Worm (Caenorhabditis elegans) whole organism, L4/young adult: ENCODE data around the gene grl-11.

Experiments
- W03F9.2 ChIP-seq: fragments of 150-350 bp; optimal IDR thresholded peaks from 2 replicates; lab custom pipeline; 2014; ENCODE audit warnings: missing biosample characterization, missing genetic modification characterization
- dao-5 ChIP-seq: sonication (generic microtip); optimal IDR thresholded peaks from 2 replicates; lab custom pipeline; 2016; ENCODE audit warnings: missing genotype, missing genetic modification characterization, moderate library complexity, missing compliant biosample characterization
- him-1 ChIP-seq: sonication (generic microtip); optimal IDR thresholded peaks from 2 replicates; lab custom pipeline; 2016; ENCODE audit warnings: missing genotype, missing genetic modification reagents, missing genetic modification characterization, missing compliant biosample characterization

The grl-11 gene

DNA sequence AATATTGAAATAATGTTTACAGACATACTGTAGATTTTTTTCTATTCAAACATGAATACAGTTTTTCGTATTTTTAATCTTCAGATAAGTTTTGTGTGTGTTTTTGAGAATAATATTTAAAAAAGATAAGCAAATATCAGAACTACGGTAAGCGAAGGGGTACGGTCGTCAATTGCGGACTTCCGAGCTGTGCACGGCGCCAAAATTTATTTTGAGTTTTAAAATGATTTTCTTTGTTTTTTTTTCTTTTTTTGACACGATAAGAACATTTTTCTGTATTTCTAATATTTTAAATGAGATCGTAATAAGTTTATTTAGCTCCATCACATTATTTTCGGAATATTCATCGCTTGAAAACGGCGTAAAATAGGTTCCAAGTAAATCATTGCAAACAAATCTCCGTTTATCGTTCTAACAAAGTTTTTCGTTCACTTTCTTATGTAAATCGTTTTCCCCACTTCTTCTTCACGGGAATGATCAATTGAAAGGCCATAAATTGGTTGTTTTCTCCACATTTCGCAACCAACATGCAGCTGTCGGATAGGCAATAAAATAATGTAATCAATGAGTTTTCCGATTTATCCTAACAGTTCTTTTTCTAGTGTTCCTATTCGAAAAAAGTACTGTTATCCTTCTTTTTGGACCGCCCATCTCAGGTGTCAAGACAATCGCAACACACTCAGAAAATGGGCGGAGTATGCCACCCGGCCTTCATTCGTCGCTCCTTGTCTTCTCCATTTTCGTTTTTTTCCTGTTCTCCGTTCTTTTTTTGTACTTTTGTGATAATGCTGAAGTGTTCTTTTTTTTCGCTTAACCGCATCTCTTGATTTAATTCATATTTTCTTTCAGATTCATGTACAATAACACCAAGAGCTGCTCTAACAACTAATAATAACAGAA, 26.5 kb downstream of the grl-11 start, which contains the start of gene glp-1:
Gene glp-1, plus strand, starts transcription at position 850 of the 900 bp plus-strand sequence.
- TF ChIP-seq dao-5 (tag; lab: Kevin White, UChicago) (no peak), W03F9.2 (tag; lab: Kevin White, UChicago) (no peak), him-1 (tag; lab: Kevin White, UChicago) (no peak)

- TF ChIP-seq him-1 (tag; lab: Kevin White, UChicago) (no peak), W03F9.2 (tag; lab: Kevin White, UChicago) (no peak), dao-5 (tag; lab: Kevin White, UChicago) (no peak)
These were observed 28.8 kb downstream of the grl-11 start, which contains the start of the genes mccc-2 and mrpl-44 for ce11 chrIII:9089325-9089823. Gene mccc-2 (minus strand): TSS chrIII:9089375. Gene mrpl-44 (minus strand): TSS chrIII:9089375.

- TF ChIP-seq W03F9.2 (tag; lab: Kevin White, UChicago) (no peak), him-1 (tag; lab: Kevin White, UChicago) (peak; percentile 17), dao-5 (tag; lab: Kevin White, UChicago) (no peak)
These were observed 33.8 kb downstream of the grl-11 start for ce11 chrIII:9084329-9084728.

- TF ChIP-seq him-1 (tag; lab: Kevin White, UChicago), result no peak
- no peak for TF ChIP-seq dao-5 (tag; lab: Kevin White, UChicago)
- TF ChIP-seq W03F9.2 (tag; lab: Kevin White, UChicago), result no peak
These were observed 35.0 kb downstream of the grl-11 start for ce11 chrIII:9083118-9083517.

DNA sequence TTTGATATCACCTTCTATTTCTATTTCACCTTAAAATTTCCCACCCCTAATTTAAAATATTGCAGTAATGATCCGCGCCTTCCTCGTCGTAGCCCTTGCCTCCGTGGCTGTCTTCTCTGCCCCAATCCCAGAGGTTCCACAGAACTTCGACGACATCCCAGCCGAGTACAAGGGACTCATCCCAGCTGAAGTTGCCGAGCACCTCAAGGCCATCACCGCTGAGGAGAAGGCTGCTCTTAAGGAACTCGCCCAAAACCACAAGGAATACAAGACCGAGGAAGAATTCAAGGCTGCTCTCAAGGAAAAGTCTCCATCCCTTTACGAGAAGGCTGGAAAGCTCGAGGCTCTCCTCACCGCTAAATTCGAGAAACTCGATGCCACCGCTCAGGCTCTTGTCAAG, 36.4 kb downstream of the grl-11 start, which contains the start of gene far-2:
Gene far-2, plus strand, starts transcription at position 66 of the 400 bp plus-strand sequence.
- TF ChIP-seq dao-5 (tag; lab: Kevin White, UChicago) (no peak), him-1 (tag; lab: Kevin White, UChicago) (no peak), W03F9.2 (tag; lab: Kevin White, UChicago) (no peak)

DNA sequence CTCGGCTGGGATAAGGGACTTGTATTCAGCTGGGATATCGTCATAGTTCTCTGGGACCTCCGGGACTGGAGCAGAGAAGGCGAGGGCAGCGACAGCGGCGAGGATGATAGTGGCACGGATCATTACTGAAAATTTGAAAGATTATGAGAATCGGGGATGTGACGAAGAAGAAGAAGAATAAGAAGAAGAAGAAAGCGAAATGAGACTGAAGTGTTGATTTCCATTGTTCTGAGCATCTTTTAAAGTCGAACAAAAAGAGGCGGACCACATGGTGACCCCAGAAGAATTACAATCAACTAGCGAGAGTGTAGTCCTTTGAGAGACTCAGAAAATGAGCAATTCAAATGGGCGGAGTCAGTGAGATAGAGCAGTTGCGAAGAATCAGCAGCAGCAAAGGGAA, 37.1 kb downstream of the grl-11 start, which contains the start of gene far-1:
Gene far-1, minus strand, starts transcription at position 125 of the 400 bp plus-strand sequence.
- TF ChIP-seq W03F9.2 (tag; lab: Kevin White, UChicago) (no peak), dao-5 (tag; lab: Kevin White, UChicago) (no peak), him-1 (tag; lab: Kevin White, UChicago) (no peak)

DNA sequence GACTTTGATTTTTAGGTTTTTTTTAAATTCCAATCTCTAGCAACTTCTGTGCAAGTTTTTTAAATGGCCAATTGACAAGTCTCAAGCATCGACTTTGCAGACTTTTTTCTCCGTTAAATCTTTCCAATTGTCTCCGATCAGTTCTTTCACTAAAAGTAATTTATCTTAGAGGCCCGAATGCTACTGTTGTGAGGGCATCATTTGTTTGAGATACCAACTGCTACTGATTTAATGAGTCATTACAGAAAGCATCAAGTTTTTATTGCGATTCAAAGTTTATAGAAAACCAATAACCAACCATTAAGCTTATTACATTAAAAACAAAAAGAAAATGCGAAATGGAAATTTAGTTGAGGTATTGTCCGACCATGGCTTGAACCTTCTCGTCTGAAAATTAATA, 38.0 kb downstream of the grl-11 start:
- TF ChIP-seq him-1 (tag; lab: Kevin White, UChicago), result no peak
- TF ChIP-seq dao-5 (tag; lab: Kevin White, UChicago), result no peak
- TF ChIP-seq W03F9.2 (tag; lab: Kevin White, UChicago), result no peak

- no peak for TF ChIP-seq W03F9.2 (tag; lab: Kevin White, UChicago)
These were observed 40.5 kb downstream of the grl-11 start, which contains the start of gene F02A9.1 for ce11 chrIII:9077708-9078107. Gene F02A9.1 (minus strand): TSS chrIII:9077808.

DNA sequence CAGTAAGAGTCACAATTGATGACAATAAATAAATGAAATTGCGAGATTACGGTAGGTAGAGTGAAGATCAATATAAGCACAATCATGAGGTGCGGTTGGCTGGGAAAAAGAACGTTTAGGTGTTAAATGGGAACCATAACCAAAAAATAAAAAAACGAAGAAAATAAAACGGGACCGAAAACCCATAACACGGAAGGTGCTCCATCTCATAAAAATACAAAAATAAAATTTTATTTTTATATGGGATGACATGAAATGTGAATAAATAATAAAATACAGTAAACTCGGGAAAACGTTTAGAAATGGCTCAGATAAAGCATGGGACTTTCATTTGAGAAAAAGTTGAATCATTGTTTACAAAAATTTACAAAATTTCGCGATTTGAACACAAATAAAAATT, 42.6 kb downstream of the grl-11 start, which contains the start of gene F02A9.7:
Gene F02A9.7, minus strand, starts transcription at position 101 of the 400 bp plus-strand sequence.
- TF ChIP-seq dao-5 (tag; lab: Kevin White, UChicago) (no peak), him-1 (tag; lab: Kevin White, UChicago) (no peak), W03F9.2 (tag; lab: Kevin White, UChicago) (no peak)

ce11 chrIII:9072704-9073103, 45.5 kb downstream of the grl-11 start:
- TF ChIP-seq dao-5 (tag; lab: Kevin White, UChicago) (no peak), W03F9.2 (tag; lab: Kevin White, UChicago) (no peak), him-1 (tag; lab: Kevin White, UChicago) (no peak)

DNA sequence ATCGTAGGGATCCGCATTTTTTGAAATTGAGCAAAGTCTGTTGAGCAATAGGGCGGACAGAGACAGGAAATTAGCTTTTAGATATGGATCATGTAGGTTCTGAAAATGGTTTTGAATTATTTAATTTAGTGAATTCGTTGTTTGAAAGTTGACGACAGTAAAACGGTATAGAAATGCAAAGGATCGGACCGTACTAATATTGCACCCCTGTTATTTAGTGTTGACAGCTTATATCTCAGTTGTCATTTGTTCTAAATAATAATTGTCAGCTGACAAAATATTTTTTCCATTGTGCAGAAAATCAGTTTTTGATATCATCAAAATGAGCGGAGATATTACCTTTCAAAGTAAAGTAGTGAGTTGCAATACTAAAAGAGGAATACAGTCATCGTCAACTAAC, 46.8 kb downstream of the grl-11 start, which contains the start of gene lin-12:
Gene lin-12, minus strand, starts transcription at position 101 of the 400 bp plus-strand sequence.
- TF ChIP-seq dao-5 (tag; lab: Kevin White, UChicago) (no peak), him-1 (tag; lab: Kevin White, UChicago) (no peak), W03F9.2 (tag; lab: Kevin White, UChicago) (no peak)

- no peak for TF ChIP-seq dao-5 (tag; lab: Kevin White, UChicago)
- TF ChIP-seq him-1 (tag; lab: Kevin White, UChicago), result no peak
- no peak for TF ChIP-seq W03F9.2 (tag; lab: Kevin White, UChicago)
These were observed 48.5 kb downstream of the grl-11 start for ce11 chrIII:9069712-9070111.
